Worm (Caenorhabditis elegans): ENCODE results near the gene C52B9.8.

C52B9.8 gene

ce11 chrX:4268396-4268795, 43.2 kb downstream of the C52B9.8 start (continued):
- TF ChIP-seq lin-15B (tag; optimal IDR thresholded peaks at IDR 0.05) (no peak), zfp-3 (GFP tag; conservative IDR thresholded peaks at IDR 0.05) (no peak), zip-2 (tag; optimal IDR thresholded peaks at IDR 0.05) (no peak), nhr-28 (tag; optimal IDR thresholded peaks at IDR 0.05) (peak; percentile 28), madf-5 (GFP tag; IDR thresholded peaks at IDR 0.05) (no peak), nhr-6 (tag; optimal IDR thresholded peaks at IDR 0.05) (no peak), arid-1 (GFP tag; conservative IDR thresholded peaks at IDR 0.05) (no peak), mep-1 (tag; optimal IDR thresholded peaks at IDR 0.05) (no peak), hlh-30 (tag; optimal IDR thresholded peaks at IDR 0.05; ENCODE audit: insufficient read depth) (peak; percentile 32), ZK546.5 (tag; optimal IDR thresholded peaks at IDR 0.05) (no peak), F10B5.3 (tag; optimal IDR thresholded peaks at IDR 0.05) (no peak), vab-7 (GFP tag; IDR thresholded peaks at IDR 0.05) (no peak), ceh-20 (GFP tag; IDR thresholded peaks at IDR 0.05) (no peak), nhr-111 (GFP tag; optimal IDR thresholded peaks at IDR 0.05) (no peak), nhr-10 (tag; optimal IDR thresholded peaks at IDR 0.05) (no peak), nhr-77 (tag; optimal IDR thresholded peaks at IDR 0.05) (no peak), F44E2.7 (GFP tag; IDR thresholded peaks at IDR 0.05) (no peak), unc-130 (GFP tag; optimal IDR thresholded peaks at IDR 0.05) (no peak)

ce11 chrX:4266178-4266931, 45.2 kb downstream of the C52B9.8 start:
- no peak for TF ChIP-seq ZK546.5 (tag; optimal IDR thresholded peaks at IDR 0.05)
- no peak for TF ChIP-seq ceh-44 (GFP tag; IDR thresholded peaks at IDR 0.05)
- no peak for TF ChIP-seq ctbp-1 (GFP tag; IDR thresholded peaks at IDR 0.05)
- TF ChIP-seq aly-2 (tag; optimal IDR thresholded peaks at IDR 0.05): no peak
- TF ChIP-seq duxl-1 (tag; optimal IDR thresholded peaks at IDR 0.05; ENCODE audit: poor library complexity): no peak
- TF ChIP-seq lir-3 (tag; optimal IDR thresholded peaks at IDR 0.05): no peak
- no peak for TF ChIP-seq nhr-25 (tag; optimal IDR thresholded peaks at IDR 0.05; ENCODE audit: borderline replicate concordance, insufficient read depth)
- no peak for TF ChIP-seq fkh-10 (GFP tag; optimal IDR thresholded peaks at IDR 0.05)
- TF ChIP-seq mdl-1 (tag; optimal IDR thresholded peaks at IDR 0.05): no peak
- no peak for TF ChIP-seq Y75B8A.6 (GFP tag; IDR thresholded peaks at IDR 0.05)
- no peak for TF ChIP-seq lin-1 (GFP tag; IDR thresholded peaks at IDR 0.05)
- TF ChIP-seq nhr-6 (tag; optimal IDR thresholded peaks at IDR 0.05): no peak
- TF ChIP-seq nhr-237 (tag; optimal IDR thresholded peaks at IDR 0.05): no peak
- no peak for TF ChIP-seq tag-97 (GFP tag; IDR thresholded peaks at IDR 0.05)
- no peak for TF ChIP-seq Y5F2A.4 (GFP tag; optimal IDR thresholded peaks at IDR 0.05)
- no peak for TF ChIP-seq daf-19 (GFP tag; conservative IDR thresholded peaks at IDR 0.05)
- TF ChIP-seq Y48G9A.11 (GFP tag; IDR thresholded peaks at IDR 0.05): no peak
- TF ChIP-seq zip-11 (GFP tag; IDR thresholded peaks at IDR 0.05): no peak
- no peak for TF ChIP-seq lim-7 (GFP tag; IDR thresholded peaks at IDR 0.05)
- no peak for TF ChIP-seq saeg-2 (GFP tag; IDR thresholded peaks at IDR 0.05)
- TF ChIP-seq nhr-41 (GFP tag; IDR thresholded peaks at IDR 0.05): no peak
- no peak for TF ChIP-seq daf-8 (GFP tag; IDR thresholded peaks at IDR 0.05)
- no peak for TF ChIP-seq F49E8.2 (tag; optimal IDR thresholded peaks at IDR 0.05; ENCODE audit: borderline replicate concordance)
- TF ChIP-seq F10B5.3 (tag; optimal IDR thresholded peaks at IDR 0.05): no peak
- TF ChIP-seq D1046.2 (GFP tag; IDR thresholded peaks at IDR 0.05): no peak
- no peak for TF ChIP-seq set-16 (GFP tag; IDR thresholded peaks at IDR 0.05)
- TF ChIP-seq nhr-28 (tag; optimal IDR thresholded peaks at IDR 0.05): peak; percentile 26
- no peak for TF ChIP-seq dve-1 (tag; optimal IDR thresholded peaks at IDR 0.05; ENCODE audit: insufficient read depth)
- no peak for TF ChIP-seq nhr-10 (tag; optimal IDR thresholded peaks at IDR 0.05)
- no peak for TF ChIP-seq ceh-20 (GFP tag; IDR thresholded peaks at IDR 0.05)
- TF ChIP-seq unc-62 (GFP tag; optimal IDR thresholded peaks at IDR 0.05 in 1 of 2): peak in 1 of 2 experiments; percentile 59
- TF ChIP-seq unc-62 (tag; optimal IDR thresholded peaks at IDR 0.05): no peak
- peak in 1 of 2 experiments; percentile 71 for TF ChIP-seq daf-16 (GFP tag; optimal IDR thresholded peaks at IDR 0.05)
- no peak for TF ChIP-seq daf-16 (tag; optimal IDR thresholded peaks at IDR 0.05)
- peak; percentile 84 for TF ChIP-seq hlh-30 (tag; optimal IDR thresholded peaks at IDR 0.05; ENCODE audit: insufficient read depth)
- no peak for TF ChIP-seq nhr-76 (tag; optimal IDR thresholded peaks at IDR 0.05)
- TF ChIP-seq php-3 (GFP tag; IDR thresholded peaks at IDR 0.05): no peak
- TF ChIP-seq hif-1 (tag; optimal IDR thresholded peaks at IDR 0.05): no peak

All from whole organism, L4 larva.